Fruit fly (Drosophila melanogaster) whole organism, wandering third instar larva: Measurements from ENCODE around the gene gl.

Experiments used
- Abd-B ChIP-seq: fragments of >200 bp; optimal IDR thresholded peaks from 2 replicates; lab custom pipeline; 2017; ENCODE audit warnings: missing biosample characterization, missing genetic modification characterization
- CG32264 ChIP-seq: fragments of 200-800 bp; sonication (Bioruptor generic); optimal IDR thresholded peaks from 2 replicates; lab custom pipeline; 2016; ENCODE audit warnings: missing biosample characterization, missing genetic modification characterization
- CG9705 ChIP-seq: fragments of 200-800 bp; sonication (Bioruptor generic); optimal IDR thresholded peaks from 2 replicates; lab custom pipeline; 2018; ENCODE audit warnings: missing biosample characterization, mild to moderate bottlenecking, missing genetic modification characterization
- Dfd ChIP-seq: fragments of >200 bp; optimal IDR thresholded peaks from 2 replicates; lab custom pipeline; 2017; ENCODE audit warnings: missing biosample characterization, missing genetic modification characterization
- Dif ChIP-seq: fragments of 200-275, 200-300 bp; sonication (Bioruptor generic); optimal IDR thresholded peaks from 2 replicates; lab custom pipeline; 2018; ENCODE audit warnings: missing biosample characterization, missing genetic modification characterization; ENCODE audit not compliant: partially characterized antibody
- GATAd ChIP-seq: sonication (Bioruptor generic); optimal IDR thresholded peaks from 2 replicates; lab custom pipeline; 2016; ENCODE audit warnings: missing biosample characterization, missing genetic modification characterization
- Hnf4 ChIP-seq: fragments of 200-800 bp; sonication (Bioruptor generic); optimal IDR thresholded peaks from 2 replicates; lab custom pipeline; 2016; ENCODE audit warnings: missing biosample characterization, mild to moderate bottlenecking, missing genetic modification characterization
- Hr78 ChIP-seq: fragments of >200 bp; optimal IDR thresholded peaks from 2 replicates; lab custom pipeline; 2017; ENCODE audit warnings: missing biosample characterization, missing genetic modification characterization
- Hr83 ChIP-seq: fragments of 200-300 bp; sonication (Bioruptor generic); optimal IDR thresholded peaks from 2 replicates; lab custom pipeline; 2016; ENCODE audit warnings: missing biosample characterization, mild to moderate bottlenecking, missing genetic modification characterization, moderate library complexity; ENCODE audit not compliant: poor library complexity, severe bottlenecking
- Jra ChIP-seq: sonication (Bioruptor generic); optimal IDR thresholded peaks from 2 replicates; lab custom pipeline; 2016; ENCODE audit warnings: missing biosample characterization, missing genetic modification characterization
- Myc ChIP-seq: fragments of >200 bp; optimal IDR thresholded peaks from 2 replicates; lab custom pipeline; 2017
- N ChIP-seq: fragments of >200 bp; optimal IDR thresholded peaks from 2 replicates; lab custom pipeline; 2018; ENCODE audit warnings: missing biosample characterization, missing external identifiers, missing genetic modification characterization
- OdsH ChIP-seq: fragments of 200-800 bp; sonication (Bioruptor generic); optimal IDR thresholded peaks from 2 replicates; lab custom pipeline; 2016; ENCODE audit warnings: missing biosample characterization, mild to moderate bottlenecking, missing genetic modification characterization
- Rel ChIP-seq, 2 experiments: fragments of 200-800 bp; sonication (Bioruptor generic) in 1 of 2; optimal IDR thresholded peaks; 2 replicates in 1 of 2; 3 replicates in 1 of 2; lab custom pipeline; 2016 to 2019; ENCODE audit warnings: mild to moderate bottlenecking in 2 of 2, missing biosample characterization in 2 of 2, missing genetic modification characterization in 2 of 2, moderate library complexity in 1 of 2
- Sp1 ChIP-seq: fragments of 200-800 bp; sonication (Bioruptor generic); optimal IDR thresholded peaks from 3 replicates; lab custom pipeline; 2019; ENCODE audit warnings: missing biosample characterization, mild to moderate bottlenecking, missing genetic modification characterization, moderate library complexity
- Vsx2 ChIP-seq: fragments of 200-300, 225-300 bp; sonication (Bioruptor generic); optimal IDR thresholded peaks from 2 replicates; lab custom pipeline; 2018; ENCODE audit warnings: missing biosample characterization, missing genetic modification characterization; ENCODE audit not compliant: partially characterized antibody
- br ChIP-seq: fragments of 200-800 bp; sonication (Bioruptor generic); optimal IDR thresholded peaks from 2 replicates; lab custom pipeline; 2016; ENCODE audit warnings: missing biosample characterization, missing genetic modification characterization
- dl ChIP-seq, 2 experiments: fragments of 175-275, 200-275 bp in 1 of 2; fragments of 200-275 bp in 1 of 2; sonication (Bioruptor generic); optimal IDR thresholded peaks; lab custom pipeline; 2018; ENCODE audit warnings: mild to moderate bottlenecking in 2 of 2, missing biosample characterization in 2 of 2, missing genetic modification characterization in 2 of 2, moderate library complexity in 2 of 2; ENCODE audit not compliant: partially characterized antibody in 2 of 2, insufficient read depth in 1 of 2
- dmrt93B ChIP-seq: fragments of 200-800 bp; sonication (Bioruptor generic); optimal IDR thresholded peaks from 2 replicates; lab custom pipeline; 2018; ENCODE audit warnings: missing biosample characterization, mild to moderate bottlenecking, missing genetic modification characterization
- dsf ChIP-seq: sonication (Bioruptor generic); optimal IDR thresholded peaks from 2 replicates; lab custom pipeline; 2016; ENCODE audit warnings: missing biosample characterization, missing genetic modification characterization, borderline replicate concordance
- ey ChIP-seq: fragments of 200-800 bp; sonication (Bioruptor generic); optimal IDR thresholded peaks from 2 replicates; lab custom pipeline; 2016; ENCODE audit warnings: missing biosample characterization, missing genetic modification characterization
- foxo ChIP-seq, 2 experiments: fragments of 200-800 bp; sonication (Bioruptor generic); optimal IDR thresholded peaks; 2 replicates in 1 of 2; 3 replicates in 1 of 2; lab custom pipeline; 2016 to 2017; ENCODE audit warnings: missing biosample characterization in 2 of 2, missing genetic modification characterization in 2 of 2
- fru ChIP-seq: fragments of 200-800 bp; sonication (Bioruptor generic); optimal IDR thresholded peaks from 3 replicates; lab custom pipeline; 2016; ENCODE audit warnings: missing biosample characterization, mild to moderate bottlenecking, missing genetic modification characterization
- h ChIP-seq: fragments of 200-800 bp; sonication (Bioruptor generic); optimal IDR thresholded peaks from 3 replicates; lab custom pipeline; 2016; ENCODE audit warnings: missing biosample characterization, mild to moderate bottlenecking, missing genetic modification characterization
- jim ChIP-seq: fragments of 175-275, 200-325 bp; sonication (Bioruptor generic); optimal IDR thresholded peaks from 2 replicates; lab custom pipeline; 2016; ENCODE audit warnings: missing biosample characterization, mild to moderate bottlenecking, missing genetic modification characterization
- lola ChIP-seq: fragments of >200 bp; optimal IDR thresholded peaks from 2 replicates; lab custom pipeline; 2017; ENCODE audit warnings: missing biosample characterization, missing genetic modification characterization
- pan ChIP-seq: fragments of >200 bp; optimal IDR thresholded peaks from 2 replicates; lab custom pipeline; 2017
- psq ChIP-seq: fragments of 200-800 bp; sonication (Bioruptor generic); optimal IDR thresholded peaks from 3 replicates; lab custom pipeline; 2017; ENCODE audit warnings: missing biosample characterization, mild to moderate bottlenecking, missing genetic modification characterization, moderate library complexity
- rgr ChIP-seq: fragments of 200-800 bp; sonication (Bioruptor generic); optimal IDR thresholded peaks from 3 replicates; lab custom pipeline; 2016; ENCODE audit warnings: missing biosample characterization, mild to moderate bottlenecking, missing genetic modification characterization
- sv ChIP-seq: fragments of 200-800 bp; sonication (Bioruptor generic); optimal IDR thresholded peaks from 3 replicates; lab custom pipeline; 2016; ENCODE audit warnings: missing biosample characterization, missing genetic modification characterization
- usp ChIP-seq: fragments of >200 bp; optimal IDR thresholded peaks from 2 replicates; lab custom pipeline; 2017; ENCODE audit warnings: missing biosample characterization, missing genetic modification characterization
- woc ChIP-seq: sonication (Bioruptor generic); optimal IDR thresholded peaks from 2 replicates; lab custom pipeline; 2016; ENCODE audit warnings: missing biosample characterization, mild to moderate bottlenecking, missing genetic modification characterization

gl gene

DNA sequence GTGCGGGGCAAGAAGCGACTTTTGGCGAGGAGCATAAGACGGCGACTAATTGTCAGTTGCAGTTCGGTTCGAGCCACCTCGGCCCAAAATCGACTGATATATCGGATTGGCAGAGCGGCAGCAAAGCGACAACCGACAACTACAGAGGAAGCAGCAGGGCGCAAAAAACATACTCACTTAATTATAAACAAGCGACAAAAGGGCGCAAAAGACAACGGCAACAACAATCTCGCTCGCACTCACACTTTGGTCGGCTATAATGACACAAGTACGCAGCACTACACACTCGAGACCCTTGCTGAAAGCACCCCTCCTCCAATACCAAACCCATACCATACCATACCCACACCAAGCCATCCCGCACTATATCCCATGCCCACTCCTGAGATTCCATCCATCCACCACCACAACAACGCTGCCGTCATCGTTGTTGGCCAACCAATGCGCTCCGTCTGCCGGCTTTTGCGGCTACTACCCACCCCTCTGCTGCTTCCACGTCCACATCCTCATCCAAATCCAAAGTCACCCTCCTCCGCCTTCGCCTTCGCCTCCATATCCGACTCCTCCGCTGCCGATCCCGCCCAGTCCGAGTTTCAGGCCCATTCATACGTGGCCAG is at the start of gene gl:
gl (minus strand) TSS at position 51 of the 617 bp plus-strand sequence.
- TF ChIP-seq Hr83 (GFP tag; lab: Kevin White, UChicago) (peak; percentile 9), br (GFP tag; lab: Kevin White, UChicago) (no peak)

DNA sequence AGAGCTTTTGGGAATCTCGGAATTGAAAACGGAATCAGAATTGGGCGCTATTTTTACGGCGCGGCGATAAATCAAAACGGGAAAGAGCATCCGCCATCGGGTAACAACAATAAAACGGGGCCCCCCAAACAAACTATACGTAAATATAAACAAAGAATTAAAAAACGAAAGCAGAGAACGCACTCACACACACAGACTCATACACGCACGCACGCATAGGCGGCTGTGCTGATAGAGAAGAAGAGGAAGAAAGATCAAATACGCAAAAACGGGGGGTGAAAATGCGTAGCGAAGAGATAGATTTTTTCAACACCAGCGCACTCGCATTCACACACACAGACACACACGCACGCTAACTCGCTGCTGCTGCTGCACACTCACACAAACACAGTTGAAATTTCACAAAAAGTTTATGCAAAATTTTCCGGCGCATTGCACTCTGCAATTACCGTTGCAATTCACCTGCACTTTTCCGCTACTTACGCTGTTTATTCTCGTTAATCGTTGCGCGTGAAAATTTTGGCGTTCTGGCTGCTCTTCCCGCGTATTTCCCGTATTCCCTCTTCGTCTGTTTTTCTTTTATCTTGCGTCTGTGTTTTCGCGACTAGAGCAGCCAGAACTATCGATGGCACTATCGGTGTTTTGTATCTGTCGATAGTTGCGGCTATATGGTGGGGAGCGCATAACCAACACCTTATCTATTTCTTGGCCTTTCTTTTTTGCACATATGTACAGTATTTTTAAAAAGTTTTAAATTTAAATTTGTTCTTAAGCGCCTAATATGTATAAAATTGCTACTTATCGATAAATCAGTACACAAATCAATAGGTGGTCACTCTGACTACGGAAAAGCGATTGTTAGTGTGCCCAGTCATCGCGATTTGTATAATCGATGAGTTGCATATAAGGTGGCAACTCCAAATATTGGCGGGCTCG is 40.0 kb upstream of the gl start, which contains the start of gene CG31122:
CG31122 (minus strand) TSS at position 596 of the 936 bp plus-strand sequence.
- TF ChIP-seq ey (GFP tag; lab: Kevin White, UChicago) (no peak), psq (peak; percentile 96), woc (GFP tag; lab: Kevin White, UChicago) (peak; percentile 49), Hnf4 (GFP tag; lab: Kevin White, UChicago) (peak; percentile 77), GATAd (GFP tag; lab: Kevin White, UChicago) (peak; percentile 42), Vsx2 (GFP tag; lab: Kevin White, UChicago) (no peak), foxo (GFP tag; optimal IDR thresholded peaks at IDR 0.05; lab: Kevin White, UChicago) (peak; percentile 34 to 61), Myc (lab: Kevin White, UChicago) (no peak), Abd-B (peak; percentile 42), N (GFP tag; lab: Kevin White, UChicago) (peak; percentile 50), Rel (GFP tag; optimal IDR thresholded peaks at IDR 0.05; lab: Kevin White, UChicago) (no peak), Rel (tag; optimal IDR thresholded peaks at IDR 0.05; lab: Kevin White, UChicago) (peak; percentile 52), usp (no peak), OdsH (GFP tag; lab: Kevin White, UChicago) (peak; percentile 20), CG32264 (GFP tag; lab: Kevin White, UChicago) (no peak), dl (GFP tag; optimal IDR thresholded peaks at IDR 0.05; lab: Kevin White, UChicago; ENCODE audit: insufficient read depth in 1 of 2, partially characterized antibody in 2 of 2) (no peak), fru (GFP tag; lab: Kevin White, UChicago) (peak; percentile 38), Jra (GFP tag; lab: Kevin White, UChicago) (peak; percentile 64), Hr83 (GFP tag; lab: Kevin White, UChicago) (no peak), dsf (peak; percentile 15), rgr (GFP tag; lab: Kevin White, UChicago) (no peak), br (GFP tag; lab: Kevin White, UChicago) (peak; percentile 63), CG9705 (GFP tag; lab: Kevin White, UChicago) (no peak), Dif (GFP tag; lab: Kevin White, UChicago) (no peak), h (peak; percentile 60), lola (GFP tag; lab: Kevin White, UChicago) (peak; percentile 65), Dfd (GFP tag; lab: Kevin White, UChicago) (no peak)
- TF ChIP-seq, all 38 proteins: peak for 15

DNA sequence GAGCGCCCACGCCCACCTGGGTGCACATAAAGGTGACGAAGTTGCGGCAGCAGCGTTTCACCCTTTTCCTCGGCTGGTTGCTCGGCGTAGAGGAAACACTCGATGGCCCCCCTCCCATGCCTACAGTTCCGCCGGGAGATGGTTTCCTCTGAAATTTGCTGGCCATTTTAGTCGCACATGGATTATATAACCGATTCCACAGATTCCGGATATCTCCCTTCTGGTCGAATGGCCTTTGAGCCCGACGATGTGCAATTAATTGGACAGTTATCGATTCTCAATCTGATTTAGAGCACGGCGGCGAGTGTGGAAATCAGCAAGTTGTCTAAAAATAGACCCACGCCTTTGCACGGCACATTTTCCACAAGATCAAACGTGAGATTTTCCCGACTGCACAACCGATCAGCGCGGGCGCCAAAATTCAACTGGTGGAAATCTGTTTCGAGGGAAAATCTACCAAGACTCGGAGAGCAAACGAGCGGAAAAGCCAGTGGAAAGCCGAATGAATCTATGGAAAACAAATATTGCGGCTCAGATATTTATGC is 38.7 kb upstream of the gl start, which contains the start of gene CG10864:
CG10864 (minus strand) TSS at position 427 of the 545 bp plus-strand sequence.
- TF ChIP-seq dmrt93B (GFP tag; lab: Kevin White, UChicago) = no peak
- TF ChIP-seq br (GFP tag; lab: Kevin White, UChicago) = no peak
- TF ChIP-seq Hr78 (GFP tag; lab: Kevin White, UChicago) = no peak
- no peak for TF ChIP-seq Abd-B
- no peak for TF ChIP-seq sv (GFP tag; lab: Kevin White, UChicago)
- no peak for TF ChIP-seq woc (GFP tag; lab: Kevin White, UChicago)
- TF ChIP-seq pan (lab: Kevin White, UChicago) = no peak
- no peak for TF ChIP-seq psq
- TF ChIP-seq jim = no peak
- TF ChIP-seq Hr83 (GFP tag; lab: Kevin White, UChicago) = no peak
- no peak for TF ChIP-seq foxo (GFP tag; optimal IDR thresholded peaks at IDR 0.05; lab: Kevin White, UChicago)
- no peak for TF ChIP-seq Hnf4 (GFP tag; lab: Kevin White, UChicago)
- no peak for TF ChIP-seq Dif (GFP tag; lab: Kevin White, UChicago)
- no peak for TF ChIP-seq Sp1 (GFP tag; lab: Kevin White, UChicago)
- no peak for TF ChIP-seq GATAd (GFP tag; lab: Kevin White, UChicago)
